Fruit fly (Drosophila melanogaster): ENCODE results near the gene CG5958.

The CG5958 gene

DNA sequence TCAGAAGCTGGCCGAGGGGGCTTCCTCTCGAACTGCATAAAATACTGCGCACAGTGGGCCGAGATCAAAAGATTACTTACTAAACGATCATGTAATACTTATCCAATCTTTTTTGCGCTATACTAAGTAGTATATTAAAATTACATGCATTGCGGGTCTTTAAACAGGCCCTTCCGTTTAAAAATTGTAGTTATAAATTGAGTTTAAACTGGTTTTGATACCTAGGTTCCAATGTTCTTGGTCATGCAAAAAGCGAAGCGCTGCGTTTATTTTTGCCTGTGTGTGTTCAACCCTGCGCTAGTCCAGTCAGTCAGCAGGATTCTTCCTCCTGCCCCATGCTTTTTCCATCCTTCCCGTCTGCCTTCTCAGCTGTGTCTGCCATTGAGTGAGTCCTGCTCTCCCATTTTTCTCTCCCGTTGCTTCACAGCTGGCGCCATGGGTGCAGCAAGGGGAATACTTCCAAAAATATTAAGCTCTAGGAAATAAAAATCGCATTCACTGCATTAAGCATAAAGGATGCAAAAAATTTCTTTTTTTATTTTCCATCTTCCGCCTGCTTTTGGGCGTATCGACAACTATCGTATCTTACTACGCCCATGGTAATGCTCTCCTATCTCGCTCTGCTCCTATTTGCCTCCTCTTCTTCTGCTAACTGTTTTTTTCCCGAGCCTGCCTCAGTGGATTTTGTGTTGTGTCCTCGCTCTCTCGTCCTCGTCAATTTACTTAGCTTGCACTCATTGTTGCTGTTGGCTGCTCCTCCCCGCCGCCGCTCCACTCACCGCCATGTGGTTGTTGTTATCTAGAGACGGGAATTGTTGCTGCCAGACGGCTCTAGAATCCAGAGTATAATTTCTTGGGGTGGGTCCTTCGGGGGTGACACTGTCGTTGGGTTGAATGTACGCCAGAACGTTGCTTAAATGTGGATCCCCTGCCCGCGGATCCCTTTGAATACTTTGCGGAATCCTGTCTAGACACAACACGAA is 12.7 kb downstream of the CG5958 start (continued):
- TF ChIP-seq CG4617 (GFP tag; optimal IDR thresholded peaks at IDR 0.05; ENCODE audit: borderline replicate concordance) = peak; percentile 5
- peak; percentile 81 for TF ChIP-seq CHES-1-like (GFP tag; optimal IDR thresholded peaks at IDR 0.05)
- peak; percentile 78 for TF ChIP-seq CG7556 (GFP tag; optimal IDR thresholded peaks at IDR 0.05)
- TF ChIP-seq Atf-2 (GFP tag; optimal IDR thresholded peaks at IDR 0.05) = peak; percentile 41
- TF ChIP-seq CG14050 (GFP tag; IDR thresholded peaks at IDR 0.05) = peak; percentile 61
- peak; percentile 38 for TF ChIP-seq fd96Cb (tag; optimal IDR thresholded peaks at IDR 0.05)
- no peak for TF ChIP-seq Ssrp (tag; optimal IDR thresholded peaks at IDR 0.05)
- TF ChIP-seq fd3F (GFP tag; optimal IDR thresholded peaks at IDR 0.05) = peak; percentile 55
- peak; percentile 44 for TF ChIP-seq CG10979 (tag; optimal IDR thresholded peaks at IDR 0.05)
- TF ChIP-seq Ravus (GFP tag; IDR thresholded peaks at IDR 0.05) = peak; percentile 40
- peak; percentile 2 to 45 for TF ChIP-seq Pdp1 (GFP tag; optimal IDR thresholded peaks at IDR 0.05)
- TF ChIP-seq wdn (GFP tag; IDR thresholded peaks at IDR 0.05) = peak; percentile 72
- peak; percentile 48; the same call in 1 of the 2 replicates for TF ChIP-seq CG11085 (GFP tag; IDR thresholded peaks at IDR 0.05)
- TF ChIP-seq knrl (GFP tag; IDR thresholded peaks at IDR 0.05; ENCODE audit: partially characterized antibody) = no peak
- peak; percentile 14 for TF ChIP-seq gcm2 (GFP tag; optimal IDR thresholded peaks at IDR 0.05)
- TF ChIP-seq scrt (GFP tag; optimal IDR thresholded peaks at IDR 0.05) = peak; percentile 73
- peak; percentile 52 for TF ChIP-seq CG10209 (GFP tag; optimal IDR thresholded peaks at IDR 0.05)
- peak; percentile 35 for TF ChIP-seq Bdp1 (GFP tag; optimal IDR thresholded peaks at IDR 0.05)
- peak; percentile 55 for TF ChIP-seq CG1603 (tag; optimal IDR thresholded peaks at IDR 0.05)
- TF ChIP-seq cato (GFP tag; optimal IDR thresholded peaks at IDR 0.05; ENCODE audit: borderline replicate concordance) = peak; percentile 42
- TF ChIP-seq CG10274 (GFP tag; optimal IDR thresholded peaks at IDR 0.05) = peak; percentile 4
- TF ChIP-seq CG3163 (GFP tag; optimal IDR thresholded peaks at IDR 0.05) = peak; percentile 43
- peak; percentile 53 for TF ChIP-seq CG14441 (GFP tag; IDR thresholded peaks at IDR 0.05)
- peak; percentile 75 for TF ChIP-seq lmd (GFP tag; IDR thresholded peaks at IDR 0.05)
- peak; percentile 1 for TF ChIP-seq exex (tag; optimal IDR thresholded peaks at IDR 0.05)
- no peak for TF ChIP-seq sug (tag; optimal IDR thresholded peaks at IDR 0.05)
- no peak for TF ChIP-seq CG10321 (GFP tag; IDR thresholded peaks at IDR 0.05)
- TF ChIP-seq bowl (GFP tag; IDR thresholded peaks at IDR 0.05) = no peak
- TF ChIP-seq dan (GFP tag; IDR thresholded peaks at IDR 0.05) = no peak
- TF ChIP-seq CG9437 (GFP tag; optimal IDR thresholded peaks at IDR 0.05) = no peak
- TF ChIP-seq CG14014 (GFP tag; IDR thresholded peaks at IDR 0.05) = peak; percentile 85
- TF ChIP-seq Sox102F (GFP tag; optimal IDR thresholded peaks at IDR 0.05) = peak; percentile 27

DNA sequence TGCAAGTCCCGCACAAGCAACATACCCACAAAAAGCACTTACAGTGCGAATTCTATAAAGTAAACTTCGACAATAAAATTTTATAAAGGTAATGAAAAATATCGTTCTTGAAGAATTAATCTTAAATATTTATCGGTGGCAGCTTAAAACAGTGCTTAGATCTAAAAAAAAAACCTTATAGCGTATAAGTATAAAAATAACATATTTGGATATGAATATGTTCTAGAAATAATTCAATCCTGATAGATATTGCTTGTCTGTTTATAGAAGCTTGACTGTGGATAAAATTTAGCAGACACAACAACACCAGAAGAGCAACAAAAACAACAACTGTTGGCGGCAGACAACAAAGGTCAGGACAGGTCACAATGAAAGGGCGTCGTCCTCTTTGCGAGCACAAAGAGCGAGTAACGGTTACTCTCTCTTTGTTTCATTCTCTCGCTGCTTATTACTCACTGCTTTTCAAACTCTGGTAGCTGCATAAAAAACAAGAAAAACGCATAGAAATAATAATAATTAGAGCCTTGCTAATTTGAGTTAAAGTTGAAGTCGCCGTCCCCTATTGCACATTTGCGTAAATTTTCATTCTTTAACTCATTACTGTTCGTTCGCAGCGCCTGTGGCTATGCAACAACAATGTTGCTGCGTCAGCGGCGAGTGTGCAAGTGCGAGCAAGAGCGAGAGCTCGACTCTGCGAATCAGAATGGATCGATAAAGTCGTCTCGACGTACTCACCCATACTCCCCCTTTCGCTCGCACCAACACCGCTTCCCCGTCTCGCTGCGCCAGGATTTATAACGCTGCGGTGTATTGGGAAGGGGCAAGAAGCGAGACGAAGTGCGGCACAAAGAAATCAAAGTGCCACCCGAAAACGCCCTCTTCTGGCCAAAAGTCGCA is 13.7 kb downstream of the CG5958 start:
- TF ChIP-seq CG18476 (GFP tag; optimal IDR thresholded peaks at IDR 0.05) = no peak
- TF ChIP-seq dysf (GFP tag; IDR thresholded peaks at IDR 0.05) = 0 out of 3 replicates have a peak, but pooled peaks have one; percentile 27
- TF ChIP-seq CG4854 (GFP tag; optimal IDR thresholded peaks at IDR 0.05) = no peak
- peak; percentile 89 for TF ChIP-seq CTCF (GFP tag; optimal IDR thresholded peaks at IDR 0.05)
- TF ChIP-seq nerfin-1 (tag; optimal IDR thresholded peaks at IDR 0.05) = no peak
- peak; percentile 38 for TF ChIP-seq CG7839 (tag; optimal IDR thresholded peaks at IDR 0.05)
- TF ChIP-seq CG2120 (GFP tag; optimal IDR thresholded peaks at IDR 0.05) = peak; percentile 68
- TF ChIP-seq CG11093 (GFP tag; IDR thresholded peaks at IDR 0.05) = no peak
- no peak for TF ChIP-seq H2.0 (GFP tag; IDR thresholded peaks at IDR 0.05)
- no peak for TF ChIP-seq CG43689 (GFP tag; IDR thresholded peaks at IDR 0.05)
- peak; percentile 63 for TF ChIP-seq CG18599 (GFP tag; optimal IDR thresholded peaks at IDR 0.05)
- peak; percentile 42; the same call in 1 of the 2 replicates for TF ChIP-seq CG32532 (GFP tag; IDR thresholded peaks at IDR 0.05)
- no peak for TF ChIP-seq HmgD (GFP tag; optimal IDR thresholded peaks at IDR 0.05)
- TF ChIP-seq Ets65A (GFP tag) = peak; percentile 27
- peak; percentile 36 for TF ChIP-seq PHDP (tag; optimal IDR thresholded peaks at IDR 0.05)
- peak; percentile 48 for TF ChIP-seq CG13424 (tag; optimal IDR thresholded peaks at IDR 0.05)
